Fruit fly (Drosophila melanogaster) whole organism: ENCODE results near the gene CG4374.

Experiments used
- pan ChIP-seq: fragments of >200 bp; optimal IDR thresholded peaks from 2 replicates; lab custom pipeline; 2017
- psq ChIP-seq: fragments of >200 bp; optimal IDR thresholded peaks from 2 replicates; lab custom pipeline; 2017

- TF ChIP-seq pan (lab: Kevin White, UChicago) (no peak), psq (no peak)
These were observed 88.4 kb downstream of the CG4374 start for dm6 chr3R:23383723-23384122.
